Worm (Caenorhabditis elegans): ENCODE data around the gene srt-48.
A peak's percentile ranks its signal among the peaks of the same experiment; 100 is the strongest.

srt-48 gene

DNA sequence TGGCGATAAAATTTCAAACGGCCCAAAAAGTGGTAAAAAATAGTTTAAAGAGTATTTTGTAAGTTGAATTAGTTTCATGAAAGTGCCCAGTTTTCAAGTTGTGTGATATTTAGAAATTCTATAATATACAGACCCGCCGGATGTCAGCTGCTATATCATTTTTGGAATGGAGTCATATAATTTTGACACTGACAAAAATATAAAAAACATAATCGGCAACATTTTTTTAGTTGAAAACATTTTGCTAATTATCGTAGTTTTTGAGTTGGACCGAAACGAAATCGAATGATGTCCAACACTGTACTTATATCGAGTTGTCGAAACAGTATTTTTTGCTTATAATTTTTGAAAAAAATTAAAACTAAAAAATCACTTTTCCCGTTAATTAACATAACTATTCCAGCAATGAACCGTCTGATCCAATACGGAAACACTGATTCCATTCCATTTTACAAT, 34.5 kb upstream of the srt-48 start, which contains the start of gene srt-44:
srt-44 (plus strand) TSS at position 406 of the 456 bp plus-strand sequence.
- TF ChIP-seq lin-32 (GFP tag; optimal IDR thresholded peaks at IDR 0.05) (no peak), nhr-12 (tag; optimal IDR thresholded peaks at IDR 0.05) (no peak), mab-5 (tag; optimal IDR thresholded peaks at IDR 0.05) (no peak), sem-2 (GFP tag; optimal IDR thresholded peaks at IDR 0.05) (no peak), pha-4 (tag; optimal IDR thresholded peaks at IDR 0.05) (no peak), elt-1 (tag; optimal IDR thresholded peaks at IDR 0.05; ENCODE audit: borderline replicate concordance, insufficient read depth) (no peak), lsy-2 (tag; optimal IDR thresholded peaks at IDR 0.05) (no peak), nhr-2 (tag; optimal IDR thresholded peaks at IDR 0.05) (no peak)

DNA sequence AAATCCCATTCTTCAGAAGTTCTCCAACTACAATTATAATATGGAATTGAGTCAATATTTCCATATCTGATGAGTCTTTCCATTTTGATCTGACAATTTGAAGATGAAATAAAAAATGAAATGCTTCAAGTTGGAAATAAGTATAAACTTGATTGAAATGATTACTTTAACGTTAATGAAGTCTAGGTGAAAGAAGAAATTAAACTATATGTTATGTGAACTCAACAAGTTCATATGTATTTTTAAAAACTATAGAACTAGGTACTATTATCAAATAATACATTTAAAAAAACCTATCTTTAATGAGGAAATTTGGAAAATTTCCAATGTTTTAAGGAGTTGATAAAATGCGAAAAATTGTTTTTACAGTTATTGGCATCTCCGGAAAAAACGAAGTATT, 29.6 kb upstream of the srt-48 start, which contains the start of gene srt-49:
srt-49 (minus strand) TSS at position 101 of the 400 bp plus-strand sequence.
- no peak for TF ChIP-seq ceh-43 (GFP tag; optimal IDR thresholded peaks at IDR 0.05)
- no peak for TF ChIP-seq hlh-1 (tag; optimal IDR thresholded peaks at IDR 0.05)
- no peak for TF ChIP-seq unc-62 (GFP tag; optimal IDR thresholded peaks at IDR 0.05)
- no peak for TF ChIP-seq mab-5 (tag; optimal IDR thresholded peaks at IDR 0.05)
- no peak for TF ChIP-seq sptf-1 (tag; optimal IDR thresholded peaks at IDR 0.05)
- no peak for TF ChIP-seq sem-2 (GFP tag; optimal IDR thresholded peaks at IDR 0.05)
- TF ChIP-seq ceh-39 (tag; optimal IDR thresholded peaks at IDR 0.05), result no peak
- no peak for TF ChIP-seq M03D4.4 (tag; optimal IDR thresholded peaks at IDR 0.05)
- no peak for TF ChIP-seq flh-1 (GFP tag; optimal IDR thresholded peaks at IDR 0.05)
- TF ChIP-seq blmp-1 (tag; optimal IDR thresholded peaks at IDR 0.05), result no peak
- no peak for TF ChIP-seq tbx-8 (GFP tag; optimal IDR thresholded peaks at IDR 0.05)
- TF ChIP-seq unc-120 (tag; optimal IDR thresholded peaks at IDR 0.05; ENCODE audit: poor library complexity, severe bottlenecking), result no peak
- TF ChIP-seq unc-39 (tag; optimal IDR thresholded peaks at IDR 0.05), result no peak
- TF ChIP-seq ztf-11 (tag; optimal IDR thresholded peaks at IDR 0.05), result no peak
- no peak for TF ChIP-seq bed-3 (GFP tag; optimal IDR thresholded peaks at IDR 0.05)

DNA sequence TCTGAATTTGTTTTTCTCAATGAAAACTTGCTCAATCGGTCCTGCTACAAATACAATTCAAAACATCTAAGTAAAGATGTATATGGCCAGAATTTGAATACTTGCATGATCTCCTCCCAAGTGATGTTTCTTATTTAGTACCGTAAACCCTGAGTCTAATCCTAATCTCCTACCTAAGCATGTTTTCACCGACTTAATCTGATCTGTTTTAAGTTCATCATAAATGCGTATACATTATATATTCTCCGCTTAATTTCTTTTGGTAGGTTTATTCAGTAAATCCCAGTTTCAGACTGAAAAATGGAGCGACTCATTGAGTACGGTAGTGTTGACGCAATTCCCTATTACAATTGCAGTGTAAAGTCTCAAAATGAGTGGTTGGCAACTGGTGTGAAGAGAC, 5.7 kb upstream of the srt-48 start, which contains the start of gene srt-50:
srt-50 (plus strand) TSS at position 301 of the 400 bp plus-strand sequence.
- TF ChIP-seq sem-2 (GFP tag; optimal IDR thresholded peaks at IDR 0.05), result no peak
- no peak for TF ChIP-seq tbx-8 (GFP tag; optimal IDR thresholded peaks at IDR 0.05)
- TF ChIP-seq M03D4.4 (tag; optimal IDR thresholded peaks at IDR 0.05), result no peak
- no peak for TF ChIP-seq mep-1 (tag; optimal IDR thresholded peaks at IDR 0.05)
- no peak for TF ChIP-seq bed-3 (GFP tag; optimal IDR thresholded peaks at IDR 0.05)
- no peak for TF ChIP-seq hlh-1 (tag; optimal IDR thresholded peaks at IDR 0.05)
- no peak for TF ChIP-seq sptf-1 (tag; optimal IDR thresholded peaks at IDR 0.05)

DNA sequence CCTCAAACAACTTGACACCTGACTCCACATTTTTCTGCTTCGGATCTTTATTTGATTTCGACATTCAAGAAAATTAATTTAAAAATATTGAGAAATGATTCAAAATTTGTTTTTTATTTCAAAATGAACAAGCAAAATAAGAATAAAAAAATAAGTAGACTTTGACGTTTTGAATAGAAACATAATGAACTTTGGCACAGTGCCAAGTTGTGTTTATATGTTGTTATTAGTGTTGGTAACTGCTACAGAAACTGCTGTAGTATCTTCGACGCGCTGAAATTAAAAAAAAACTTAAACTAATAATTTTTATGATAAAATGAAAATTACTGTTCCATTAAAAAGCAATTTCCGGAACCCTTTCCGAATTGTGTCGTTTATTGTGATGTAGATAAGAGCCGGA, 3.1 kb downstream of the srt-48 start, which contains the start of gene Y41E3.18:
Y41E3.18 (minus strand) TSS at position 101 of the 400 bp plus-strand sequence.
- TF ChIP-seq sem-2 (GFP tag; optimal IDR thresholded peaks at IDR 0.05), result no peak
- no peak for TF ChIP-seq elt-1 (tag; optimal IDR thresholded peaks at IDR 0.05; ENCODE audit: borderline replicate concordance, insufficient read depth)
- TF ChIP-seq ceh-43 (GFP tag; optimal IDR thresholded peaks at IDR 0.05), result no peak
- TF ChIP-seq mab-5 (tag; optimal IDR thresholded peaks at IDR 0.05), result no peak
- no peak for TF ChIP-seq unc-62 (GFP tag; optimal IDR thresholded peaks at IDR 0.05)
- TF ChIP-seq mls-2 (tag; optimal IDR thresholded peaks at IDR 0.05), result no peak
- TF ChIP-seq elt-3 (tag; optimal IDR thresholded peaks at IDR 0.05), result no peak
- TF ChIP-seq nhr-2 (tag; optimal IDR thresholded peaks at IDR 0.05), result no peak

DNA sequence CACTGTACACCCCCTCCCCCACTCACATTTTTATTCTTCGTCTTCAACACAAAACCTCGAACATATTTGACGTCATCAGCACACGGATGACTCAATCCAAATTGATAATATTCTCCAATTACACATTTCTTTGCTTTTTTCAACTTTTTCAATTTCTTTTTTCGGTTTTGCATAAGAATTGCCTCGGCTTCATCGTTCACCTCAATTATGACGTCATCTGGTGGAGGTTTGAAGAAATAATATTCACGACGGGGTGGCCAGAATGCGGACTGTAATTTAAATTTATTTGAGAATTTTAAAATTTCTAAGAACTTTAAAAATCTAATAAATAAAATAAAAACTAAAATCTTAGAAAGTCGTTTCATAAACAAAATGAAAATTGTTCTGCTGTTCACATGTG, 4.9 kb downstream of the srt-48 start:
- TF ChIP-seq elt-3 (tag; optimal IDR thresholded peaks at IDR 0.05), result no peak
- no peak for TF ChIP-seq nhr-2 (tag; optimal IDR thresholded peaks at IDR 0.05)
- no peak for TF ChIP-seq ceh-39 (tag; optimal IDR thresholded peaks at IDR 0.05)
- TF ChIP-seq zip-8 (tag; optimal IDR thresholded peaks at IDR 0.05), result peak; percentile 91

DNA sequence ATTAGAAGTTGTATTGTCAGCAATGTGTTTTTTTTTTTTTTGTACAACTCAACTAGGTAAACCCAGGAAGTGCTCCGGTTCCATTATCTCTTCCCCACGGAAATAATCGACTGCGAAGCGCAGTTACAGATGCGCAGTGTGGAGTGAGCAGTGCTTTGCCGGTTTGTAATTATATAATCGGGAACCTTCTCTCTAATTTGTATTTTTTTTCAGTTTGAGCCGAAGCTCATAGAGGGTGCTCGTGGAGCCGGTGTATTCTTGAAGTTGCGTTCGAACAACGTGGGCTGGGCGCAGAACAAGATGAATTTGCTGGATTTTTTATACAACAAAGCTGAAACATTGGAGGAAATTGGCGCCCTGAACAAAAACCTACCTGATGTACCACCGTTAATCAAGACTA, 10.7 kb downstream of the srt-48 start, which contains the start of gene Y41E3.13:
Y41E3.13 (plus strand) TSS at position 301 of the 400 bp plus-strand sequence.
- TF ChIP-seq nhr-76 (tag; optimal IDR thresholded peaks at IDR 0.05) (no peak), nhr-2 (tag; optimal IDR thresholded peaks at IDR 0.05) (no peak), pha-4 (tag; optimal IDR thresholded peaks at IDR 0.05) (no peak), flh-1 (GFP tag; optimal IDR thresholded peaks at IDR 0.05) (no peak), ztf-11 (tag; optimal IDR thresholded peaks at IDR 0.05) (no peak), mls-2 (tag; optimal IDR thresholded peaks at IDR 0.05) (no peak), snpc-4 (tag; optimal IDR thresholded peaks at IDR 0.05) (no peak), tbx-8 (GFP tag; optimal IDR thresholded peaks at IDR 0.05) (no peak), drap-1 (GFP tag; optimal IDR thresholded peaks at IDR 0.05) (no peak), lin-13 (tag; optimal IDR thresholded peaks at IDR 0.05) (no peak), ham-2 (GFP tag; optimal IDR thresholded peaks at IDR 0.05) (no peak)

All from whole organism, mixed stage, embryonic.